Worm (Caenorhabditis elegans): Measurements from ENCODE around the gene otpl-2.

- no peak for TF ChIP-seq athp-1 (tag; optimal IDR thresholded peaks at IDR 0.05)
- no peak for TF ChIP-seq F55B11.4 (tag; optimal IDR thresholded peaks at IDR 0.05; ENCODE audit: borderline replicate concordance, insufficient read depth)
- no peak for TF ChIP-seq Y56A3A.18 (GFP tag; IDR thresholded peaks at IDR 0.05)
- TF ChIP-seq B0035.1 (tag; optimal IDR thresholded peaks at IDR 0.05) = no peak
- no peak for TF ChIP-seq ama-1 (optimal IDR thresholded peaks at IDR 0.05)
- TF ChIP-seq ama-1 (GFP tag; optimal IDR thresholded peaks at IDR 0.05) = no peak
- TF ChIP-seq Y53G8AR.9 (GFP tag; conservative IDR thresholded peaks at IDR 0.05) = no peak
- TF ChIP-seq bed-2 (GFP tag; IDR thresholded peaks at IDR 0.05) = no peak
- no peak for TF ChIP-seq F39B2.1 (GFP tag; IDR thresholded peaks at IDR 0.05)
Measured at ce11 chrV:4112516-4112915, 39.0 kb downstream of the otpl-2 start, which contains the start of gene srw-134.

Data from whole organism, young adult.